Fruit fly (Drosophila melanogaster): ENCODE data around the gene CG16890.

Gene CG16890

DNA sequence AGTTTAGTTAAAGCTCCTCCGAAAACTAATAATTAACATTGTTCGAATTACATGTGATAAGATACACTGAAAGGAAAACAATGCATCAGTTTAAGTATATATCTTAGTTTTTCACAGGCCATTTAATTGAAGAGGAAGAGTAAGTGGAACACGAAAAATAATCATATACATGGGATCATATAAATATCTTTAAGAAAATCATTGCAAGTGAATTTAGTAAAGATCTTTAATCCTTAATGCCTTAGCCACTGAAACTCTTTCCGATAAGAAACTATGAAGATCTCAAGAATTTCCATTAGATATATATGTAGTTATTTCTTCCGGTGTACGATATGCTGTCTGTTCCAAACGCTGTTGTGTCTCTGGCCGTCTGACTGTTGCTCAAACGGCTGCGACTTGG is 5.5 kb downstream of the CG16890 start (continued):
- peak; percentile 50 for TF ChIP-seq esg (GFP tag; conservative IDR thresholded peaks at IDR 0.05)
- peak; percentile 38 for TF ChIP-seq Atf-2 (GFP tag; optimal IDR thresholded peaks at IDR 0.05)
- TF ChIP-seq CG9609 (GFP tag; optimal IDR thresholded peaks at IDR 0.05), result peak; percentile 18
- no peak for TF ChIP-seq CG11398 (GFP tag; optimal IDR thresholded peaks at IDR 0.05)
- TF ChIP-seq CG14441 (GFP tag; IDR thresholded peaks at IDR 0.05), result peak; percentile 20; the same call in 1 of the 2 replicates
- peak; percentile 69 for TF ChIP-seq CG12659 (GFP tag; optimal IDR thresholded peaks at IDR 0.05)
- no peak for TF ChIP-seq zen2 (GFP tag; IDR thresholded peaks at IDR 0.05; ENCODE audit: partially characterized antibody)
- no peak for TF ChIP-seq CG16813 (GFP tag; IDR thresholded peaks at IDR 0.05; ENCODE audit: partially characterized antibody)
- peak; percentile 5 for TF ChIP-seq Six4 (GFP tag; optimal IDR thresholded peaks at IDR 0.05)
- TF ChIP-seq ems (GFP tag; optimal IDR thresholded peaks at IDR 0.05), result peak; percentile 55
- no peak for TF ChIP-seq CG7987 (GFP tag; optimal IDR thresholded peaks at IDR 0.05)
- peak; percentile 57; the same call in 1 of the 3 replicates for TF ChIP-seq ci (GFP tag; IDR thresholded peaks at IDR 0.05)
- TF ChIP-seq Abd-B (GFP tag; optimal IDR thresholded peaks at IDR 0.05), result peak; percentile 67
- TF ChIP-seq C15 (GFP tag; IDR thresholded peaks at IDR 0.05), result no peak
- no peak for TF ChIP-seq CG4707 (GFP tag; optimal IDR thresholded peaks at IDR 0.05)
- peak; percentile 43 for TF ChIP-seq Dad (GFP tag; optimal IDR thresholded peaks at IDR 0.05)
- no peak for TF ChIP-seq lov (optimal IDR thresholded peaks at IDR 0.05)
- no peak for TF ChIP-seq lov (GFP tag; IDR thresholded peaks at IDR 0.05)
- peak; percentile 77 for TF ChIP-seq CG2120 (GFP tag; optimal IDR thresholded peaks at IDR 0.05)
- TF ChIP-seq Trl (optimal IDR thresholded peaks at IDR 0.05), result no peak
- peak; percentile 39 for TF ChIP-seq Trl (GFP tag; optimal IDR thresholded peaks at IDR 0.05)
- TF ChIP-seq CG13287 (GFP tag; IDR thresholded peaks at IDR 0.05; ENCODE audit: partially characterized antibody), result no peak
- peak; percentile 60 for TF ChIP-seq CG8388 (GFP tag; optimal IDR thresholded peaks at IDR 0.05)
- TF ChIP-seq Ada2b (GFP tag; IDR thresholded peaks at IDR 0.05), result peak; percentile 59
- TF ChIP-seq CG13775 (GFP tag; optimal IDR thresholded peaks at IDR 0.05), result peak; percentile 40
- peak; percentile 27; the same call in 1 of the 2 replicates for TF ChIP-seq ttk (GFP tag; IDR thresholded peaks at IDR 0.05)
- no peak for TF ChIP-seq CG8089 (GFP tag; optimal IDR thresholded peaks at IDR 0.05)
- no peak for TF ChIP-seq Nf-YC (tag; optimal IDR thresholded peaks at IDR 0.05)
- TF ChIP-seq CG13894 (tag; optimal IDR thresholded peaks at IDR 0.05), result no peak
- TF ChIP-seq HmgZ (tag; optimal IDR thresholded peaks at IDR 0.05), result peak; percentile 19
- no peak for TF ChIP-seq CG14860 (GFP tag; IDR thresholded peaks at IDR 0.05; ENCODE audit: partially characterized antibody)
- TF ChIP-seq Spps (tag; optimal IDR thresholded peaks at IDR 0.05), result no peak
- TF ChIP-seq CG1024 (GFP tag; IDR thresholded peaks at IDR 0.05), result no peak; the same call in 1 of the 2 replicates
- TF ChIP-seq bbx (GFP tag; IDR thresholded peaks at IDR 0.05; ENCODE audit: partially characterized antibody), result no peak
- TF ChIP-seq caup (GFP tag; optimal IDR thresholded peaks at IDR 0.05; ENCODE audit: severe bottlenecking), result peak; percentile 66
- no peak for TF ChIP-seq Myb (GFP tag; optimal IDR thresholded peaks at IDR 0.05)
- TF ChIP-seq vvl (GFP tag; IDR thresholded peaks at IDR 0.05), result peak; percentile 52
- TF ChIP-seq Oaz (GFP tag; IDR thresholded peaks at IDR 0.05), result no peak
- TF ChIP-seq corto (GFP tag; optimal IDR thresholded peaks at IDR 0.05), result no peak
- TF ChIP-seq Hey (tag; optimal IDR thresholded peaks at IDR 0.05), result no peak
- no peak for TF ChIP-seq rib (GFP tag; IDR thresholded peaks at IDR 0.05)
- TF ChIP-seq CG9727 (GFP tag; optimal IDR thresholded peaks at IDR 0.05), result peak; percentile 61
- peak; percentile 82 for TF ChIP-seq Oli (tag; optimal IDR thresholded peaks at IDR 0.05)
- TF ChIP-seq CG11723 (GFP tag; optimal IDR thresholded peaks at IDR 0.05), result no peak
- no peak for TF ChIP-seq br (optimal IDR thresholded peaks at IDR 0.05)
- peak; percentile 65 for TF ChIP-seq unpg (GFP tag; optimal IDR thresholded peaks at IDR 0.05)
- TF ChIP-seq emc (GFP tag; optimal IDR thresholded peaks at IDR 0.05), result no peak
- TF ChIP-seq CG18476 (GFP tag; optimal IDR thresholded peaks at IDR 0.05), result peak; percentile 54
- peak; percentile 18 for TF ChIP-seq Mad (GFP tag; optimal IDR thresholded peaks at IDR 0.05)
- peak; percentile 41 for TF ChIP-seq pum (GFP tag; optimal IDR thresholded peaks at IDR 0.05)
- TF ChIP-seq CG6254 (GFP tag; optimal IDR thresholded peaks at IDR 0.05), result no peak
- TF ChIP-seq jumu (GFP tag; optimal IDR thresholded peaks at IDR 0.05), result no peak
